Worm (Caenorhabditis elegans) whole organism, L4 larva: ENCODE results near the gene H05C05.4.

ENCODE experiments used
- R02D3.7 ChIP-seq: fragments of 150-350 bp; sonication (generic microtip); optimal IDR thresholded peaks from 3 replicates; lab custom pipeline; 2014; ENCODE audit warnings: missing biosample characterization, missing genetic modification characterization
- ceh-62 ChIP-seq: sonication (generic microtip); optimal IDR thresholded peaks from 2 replicates; lab custom pipeline; 2017; ENCODE audit warnings: missing biosample characterization, missing genetic modification characterization
- ctbp-1 ChIP-seq: fragments of 200-800 bp; sonication (Bioruptor generic); IDR thresholded peaks from 2 replicates; pipeline ENCODE4 v1.3.6; 2022; ENCODE audit warnings: missing genetic modification reagents, missing genetic modification characterization, missing compliant biosample characterization
- lin-1 ChIP-seq: fragments of 200-800 bp; sonication (Bioruptor generic); IDR thresholded peaks from 2 replicates; pipeline ENCODE4 v1.3.6; 2022; ENCODE audit warnings: missing genetic modification reagents, missing genetic modification characterization, missing compliant biosample characterization
- lir-3 ChIP-seq: sonication (generic microtip); optimal IDR thresholded peaks from 2 replicates; lab custom pipeline; 2016; ENCODE audit warnings: mild to moderate bottlenecking, missing genetic modification characterization, missing compliant biosample characterization
- lsy-2 ChIP-seq, 2 experiments: fragments of 150-350 bp in 1 of 2; sonication (generic microtip) in 1 of 2; optimal IDR thresholded peaks; 2 replicates each; lab custom pipeline; 2014 to 2017; ENCODE audit warnings: missing biosample characterization in 2 of 2, missing genetic modification characterization in 2 of 2
- nhr-11 ChIP-seq: fragments of 150-350 bp; optimal IDR thresholded peaks from 2 replicates; lab custom pipeline; 2014; ENCODE audit warnings: missing biosample characterization, missing genetic modification characterization
- nhr-28 ChIP-seq: fragments of 150-350 bp; optimal IDR thresholded peaks from 2 replicates; lab custom pipeline; 2014; ENCODE audit warnings: missing biosample characterization, missing genetic modification characterization
- php-3 ChIP-seq: fragments of 200-800 bp; sonication (Bioruptor generic); IDR thresholded peaks from 2 replicates; pipeline ENCODE4 v1.3.6; 2022; ENCODE audit warnings: missing genetic modification reagents, missing genetic modification characterization, missing compliant biosample characterization
- snpc-4 ChIP-seq: fragments of 150-350 bp; optimal IDR thresholded peaks from 2 replicates; lab custom pipeline; 2014; ENCODE audit warnings: missing biosample characterization, missing genetic modification characterization
- unc-130 ChIP-seq: sonication (generic microtip); optimal IDR thresholded peaks from 2 replicates; lab custom pipeline; 2016; ENCODE audit warnings: missing genetic modification reagents, missing genetic modification characterization, missing compliant biosample characterization
- unc-39 ChIP-seq: sonication (generic microtip); optimal IDR thresholded peaks from 2 replicates; lab custom pipeline; 2017; ENCODE audit warnings: missing biosample characterization, missing genetic modification characterization
- ztf-11 ChIP-seq: fragments of 150-350 bp; optimal IDR thresholded peaks from 2 replicates; lab custom pipeline; 2014; ENCODE audit warnings: missing biosample characterization, missing genetic modification characterization

DNA sequence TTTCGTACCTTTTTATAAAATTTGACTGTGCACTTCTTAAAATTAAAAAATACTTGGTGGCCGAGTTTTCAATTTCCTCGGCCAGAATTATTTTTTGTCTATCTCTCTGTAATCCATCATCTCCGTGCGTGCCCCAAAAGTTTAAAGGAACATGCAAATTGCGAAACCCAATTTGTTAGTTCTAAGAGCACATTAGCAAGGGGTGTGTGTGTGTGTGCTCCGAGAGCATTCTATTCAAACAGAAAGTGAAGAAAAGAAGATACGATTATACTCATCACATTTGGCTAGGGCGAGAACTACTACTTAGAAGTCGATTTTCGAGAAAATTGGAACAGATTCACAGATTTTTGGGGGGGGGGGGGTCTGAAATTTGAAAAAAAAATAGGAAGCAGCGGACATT, 32.0 kb downstream of the H05C05.4 start:
- TF ChIP-seq unc-39 (tag; lab: Kevin White, UChicago) (no peak), unc-130 (GFP tag; lab: Kevin White, UChicago) (no peak), lsy-2 (tag; optimal IDR thresholded peaks at IDR 0.05; lab: Kevin White, UChicago) (peak in 1 of 2 experiments; percentile 7), ztf-11 (tag; lab: Kevin White, UChicago) (no peak), R02D3.7 (tag; lab: Kevin White, UChicago) (no peak), lir-3 (tag; lab: Kevin White, UChicago) (no peak), ceh-62 (tag; lab: Kevin White, UChicago) (no peak), ctbp-1 (GFP tag; lab: Robert Waterston, UW) (peak; percentile 40; the same call in 1 of the 2 replicates), lin-1 (no peak), nhr-28 (tag; lab: Kevin White, UChicago) (no peak), snpc-4 (tag; lab: Kevin White, UChicago) (no peak), nhr-11 (tag; lab: Kevin White, UChicago) (no peak), php-3 (GFP tag; lab: Robert Waterston, UW) (no peak)
